Worm (Caenorhabditis elegans) whole organism, dauer: Measurements from ENCODE around the gene D1054.3.

Experiments
- unc-62 ChIP-seq: sonication (generic microtip); optimal IDR thresholded peaks from 2 replicates; lab custom pipeline; 2017; ENCODE audit warnings: missing biosample characterization, missing genetic modification reagents, missing genetic modification characterization

The D1054.3 gene

ce11 chrV:10793498-10793897 is 22.2 kb downstream of the D1054.3 start, which contains the start of gene ule-3:
Gene ule-3, plus strand, starts transcription at chrV:10793798.
- TF ChIP-seq unc-62 (GFP tag; lab: Kevin White, UChicago) = no peak

DNA sequence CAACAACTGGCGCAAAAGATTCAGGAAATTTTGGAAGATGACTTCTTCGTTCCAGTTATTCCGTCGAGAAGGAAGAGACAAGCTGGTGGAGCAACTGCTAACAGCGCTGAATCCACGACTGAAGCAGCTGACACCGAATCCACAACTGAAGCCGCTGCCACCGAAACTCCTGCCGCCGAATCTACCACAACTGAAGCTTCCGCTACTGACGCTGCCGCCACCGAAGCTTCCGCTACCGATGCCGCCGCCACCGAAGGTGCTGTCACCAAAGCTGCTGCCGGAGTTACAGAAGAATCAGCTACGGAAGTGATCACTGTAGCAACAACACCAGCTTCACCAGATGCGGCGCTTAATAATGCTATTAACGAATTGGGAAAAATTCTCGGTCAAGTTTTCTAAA is 23.2 kb downstream of the D1054.3 start:
- no peak for TF ChIP-seq unc-62 (GFP tag; lab: Kevin White, UChicago)

- no peak for TF ChIP-seq unc-62 (GFP tag; lab: Kevin White, UChicago)
Measured at ce11 chrV:10795494-10795893, 24.2 kb downstream of the D1054.3 start, which contains the start of gene D1054.19. Gene D1054.19, plus strand, starts transcription at chrV:10795794.

DNA sequence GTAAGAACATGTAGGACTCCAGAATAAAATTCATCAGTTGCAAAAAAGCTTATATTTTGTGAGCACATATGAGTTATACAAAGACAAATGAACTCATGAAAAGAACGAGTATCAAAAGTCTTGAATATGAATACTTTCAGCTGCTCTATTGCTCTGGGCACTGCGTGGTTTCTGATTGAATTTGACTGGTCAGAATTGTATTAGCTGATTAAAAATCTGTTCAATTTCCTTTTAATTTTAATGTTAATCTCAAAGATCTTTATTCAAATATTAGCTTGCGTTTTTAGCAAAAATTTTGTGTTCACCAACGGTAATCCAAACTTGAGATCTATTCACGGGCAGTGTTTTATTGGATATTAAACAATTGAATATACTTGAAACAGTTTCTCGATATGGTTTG is 26.8 kb downstream of the D1054.3 start, which contains the start of gene srh-184:
TSS of gene srh-184 (minus strand) at position 101 of the 400 bp plus-strand sequence.
- TF ChIP-seq unc-62 (GFP tag; lab: Kevin White, UChicago) = no peak

ce11 chrV:10801154-10801553 is 29.9 kb downstream of the D1054.3 start, which contains the start of gene D1054.18:
Gene D1054.18, minus strand, starts transcription at chrV:10801198.
- TF ChIP-seq unc-62 (GFP tag; lab: Kevin White, UChicago) = no peak

DNA sequence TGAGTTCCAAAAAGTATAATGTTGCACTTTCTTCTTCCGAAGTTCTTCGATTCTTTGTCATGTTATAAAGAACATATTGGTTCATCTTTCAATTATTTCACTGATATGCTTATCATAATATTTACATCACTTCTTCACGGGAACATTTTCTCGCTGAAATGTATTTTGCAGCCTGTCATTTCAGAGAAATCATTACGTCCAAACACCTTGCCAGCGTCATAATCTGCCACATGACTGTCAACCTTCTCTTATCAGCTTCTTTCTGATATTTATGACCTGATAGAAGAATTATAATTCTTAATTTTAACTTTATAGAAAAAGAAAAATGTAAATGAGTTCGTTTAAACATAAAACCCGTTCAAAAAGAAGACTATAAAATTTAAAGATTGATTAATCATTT is 30.8 kb downstream of the D1054.3 start:
- TF ChIP-seq unc-62 (GFP tag; lab: Kevin White, UChicago) = no peak

DNA sequence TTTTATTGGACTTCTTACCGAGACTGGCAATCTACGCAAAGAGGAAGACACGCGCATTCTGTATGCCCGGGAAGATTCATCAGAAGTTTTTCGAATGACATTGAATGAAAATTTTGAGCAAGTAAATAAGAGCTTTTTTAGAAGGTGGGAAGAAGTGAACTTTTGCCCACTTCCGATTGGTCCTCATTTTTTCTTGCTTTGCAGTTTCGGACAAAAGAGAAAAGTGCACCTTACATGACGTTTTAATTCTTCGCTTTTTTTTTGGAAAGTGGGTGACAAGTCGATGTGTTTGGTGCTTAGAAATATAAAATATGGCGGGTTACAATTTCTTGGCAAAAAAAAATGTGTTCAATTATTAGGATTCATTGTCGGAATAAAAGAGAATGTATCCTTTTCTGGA is 33.1 kb downstream of the D1054.3 start, which contains the start of gene secs-1:
TSS of gene secs-1 (minus strand) at position 101 of the 400 bp plus-strand sequence.
- TF ChIP-seq unc-62 (GFP tag; lab: Kevin White, UChicago) = no peak

ce11 chrV:10805934-10806333 is 34.7 kb downstream of the D1054.3 start, which contains the start of gene prp-38:
Gene prp-38, minus strand, starts transcription at chrV:10806034.
- no peak for TF ChIP-seq unc-62 (GFP tag; lab: Kevin White, UChicago)

DNA sequence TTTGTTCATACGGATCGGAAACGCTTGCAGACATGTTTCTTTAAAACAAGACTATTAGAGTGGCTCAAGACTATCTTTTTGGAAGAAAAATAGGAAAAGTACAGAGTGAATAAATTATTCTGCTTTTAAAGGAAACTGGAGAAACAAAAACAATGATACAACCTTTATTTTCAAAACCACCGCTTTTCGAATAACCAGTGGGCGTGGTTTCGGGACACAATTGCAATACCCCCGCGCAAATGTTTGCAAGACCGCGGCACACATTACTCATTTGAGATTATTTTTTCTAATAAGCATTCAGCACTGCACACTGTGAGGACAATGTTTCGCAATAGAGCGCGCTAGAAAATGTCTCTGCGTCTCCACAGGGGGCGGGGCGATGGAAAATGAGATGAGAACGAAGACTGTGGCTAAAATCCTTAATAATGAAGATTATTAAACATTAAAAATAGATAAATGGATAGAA is 36.6 kb downstream of the D1054.3 start, which contains the start of gene plrg-1:
TSS of gene plrg-1 (minus strand) at position 51 of the 466 bp plus-strand sequence.
- TF ChIP-seq unc-62 (GFP tag; lab: Kevin White, UChicago) = no peak

DNA sequence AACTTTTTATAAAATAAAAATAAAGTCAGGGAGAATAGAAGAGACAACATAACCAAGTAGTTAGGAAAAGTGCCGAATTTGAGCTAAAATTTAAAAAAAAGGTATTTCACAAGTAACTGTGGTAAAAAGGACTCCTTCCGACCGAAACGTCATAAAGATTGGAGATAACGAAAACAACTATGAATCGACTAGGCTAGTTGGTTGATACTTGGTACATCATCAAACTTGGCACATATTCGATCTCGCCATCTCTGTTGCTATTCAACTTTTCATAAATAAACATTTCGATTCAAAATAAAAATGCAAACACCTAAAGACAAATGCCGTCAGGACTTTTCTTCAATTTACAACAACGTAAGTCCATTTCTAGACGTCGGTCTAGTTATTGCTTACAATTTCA is 40.5 kb downstream of the D1054.3 start, which contains the start of gene C29A12.22:
TSS of gene C29A12.22 (plus strand) at position 301 of the 400 bp plus-strand sequence.
- TF ChIP-seq unc-62 (GFP tag; lab: Kevin White, UChicago) = no peak

ce11 chrV:10813425-10814156 is 42.3 kb downstream of the D1054.3 start, which contains the start of the genes C29A12.1 and lig-1:
Gene C29A12.1, minus strand, starts transcription at chrV:10813487.
Gene lig-1, plus strand, starts transcription at chrV:10814106.
- TF ChIP-seq unc-62 (GFP tag; lab: Kevin White, UChicago) = no peak

ce11 chrV:10814333-10814732 is 43.1 kb downstream of the D1054.3 start:
- TF ChIP-seq unc-62 (GFP tag; lab: Kevin White, UChicago) = no peak

ce11 chrV:10816831-10817230 is 45.6 kb downstream of the D1054.3 start:
- TF ChIP-seq unc-62 (GFP tag; lab: Kevin White, UChicago) = no peak

DNA sequence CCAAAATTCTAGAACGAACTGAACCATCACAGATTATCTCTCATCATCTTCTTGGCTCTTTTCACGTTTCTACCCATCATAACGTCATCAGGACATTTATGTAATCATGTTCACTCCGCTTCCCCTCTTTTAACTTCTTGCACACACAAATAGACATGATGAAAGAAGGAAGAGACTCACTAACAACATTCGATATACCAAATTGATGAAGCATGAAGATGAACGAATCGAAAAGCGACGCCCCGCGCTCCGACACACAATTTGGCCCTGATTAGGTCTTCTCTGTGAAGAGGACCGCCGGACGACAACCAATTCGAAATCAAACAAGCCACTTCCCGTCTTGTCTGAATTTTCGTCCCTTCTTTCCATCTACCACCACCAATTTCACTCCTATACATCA is 47.2 kb downstream of the D1054.3 start:
- no peak for TF ChIP-seq unc-62 (GFP tag; lab: Kevin White, UChicago)
